Fruit fly (Drosophila melanogaster) whole organism, embryonic: Measurements from ENCODE around the gene CG9839.
A peak's percentile ranks its signal among the peaks of the same experiment; 100 is the strongest.

Source experiments
- ATbp ChIP-seq: fragments of 200-800 bp; sonication (Bioruptor generic); optimal IDR thresholded peaks from 2 replicates; lab custom pipeline; 2017; ENCODE audit warnings: missing biosample characterization, mild to moderate bottlenecking, missing genetic modification characterization, missing genetic modification reagents
- CG10274 ChIP-seq: fragments of 200-800 bp; sonication (Bioruptor generic); optimal IDR thresholded peaks from 3 replicates; lab custom pipeline; 2017; ENCODE audit warnings: missing biosample characterization, mild to moderate bottlenecking, missing genetic modification characterization
- CG11085 ChIP-seq: fragments of 200-800 bp; sonication (Bioruptor generic); IDR thresholded peaks from 2 replicates; pipeline ENCODE4 v1.3.6; 2022; ENCODE audit warnings: missing biosample characterization, missing genetic modification characterization
- CG11696 ChIP-seq: fragments of 200-800 bp; sonication (Bioruptor generic); IDR thresholded peaks from 2 replicates; pipeline ENCODE4 v1.3.6; 2022; ENCODE audit warnings: missing biosample characterization, missing genetic modification characterization
- CG12219 ChIP-seq: fragments of 200-800 bp; sonication (Bioruptor generic); optimal IDR thresholded peaks from 3 replicates; lab custom pipeline; 2018; ENCODE audit warnings: missing biosample characterization, mild to moderate bottlenecking, missing genetic modification characterization
- CG1233 ChIP-seq: fragments of 200-800 bp; sonication (Bioruptor generic); optimal IDR thresholded peaks from 4 replicates; lab custom pipeline; 2018; ENCODE audit warnings: missing biosample characterization, mild to moderate bottlenecking, missing genetic modification characterization
- CG14014 ChIP-seq: fragments of 200-800 bp; sonication (Bioruptor generic); IDR thresholded peaks from 2 replicates; pipeline ENCODE4 v1.3.6; 2022; ENCODE audit warnings: missing biosample characterization, missing genetic modification characterization
- CG14710 ChIP-seq: fragments of 200-800 bp; sonication (Bioruptor generic); optimal IDR thresholded peaks from 3 replicates; lab custom pipeline; 2019; ENCODE audit warnings: missing biosample characterization, mild to moderate bottlenecking, missing genetic modification characterization, moderate library complexity
- CG14965 ChIP-seq: fragments of 200-800 bp; sonication (Bioruptor generic); optimal IDR thresholded peaks from 2 replicates; lab custom pipeline; 2016; ENCODE audit warnings: missing biosample characterization, missing genetic modification characterization, borderline replicate concordance
- CG15011 ChIP-seq: fragments of 200-800 bp; sonication (Bioruptor generic); optimal IDR thresholded peaks from 3 replicates; lab custom pipeline; 2018; ENCODE audit warnings: missing biosample characterization, mild to moderate bottlenecking, missing genetic modification characterization
- CG15514 ChIP-seq: fragments of 200-800 bp; sonication (Bioruptor generic); optimal IDR thresholded peaks from 3 replicates; lab custom pipeline; 2017; ENCODE audit warnings: missing biosample characterization, missing genetic modification characterization, mild to moderate bottlenecking, moderate library complexity, missing genetic modification reagents
- CG2199 ChIP-seq: fragments of 200-800 bp; sonication (Bioruptor generic); IDR thresholded peaks from 3 replicates; pipeline ENCODE4 v1.3.6; 2022; ENCODE audit warnings: missing biosample characterization, missing genetic modification characterization
- CG30020 ChIP-seq: fragments of 200-800 bp; optimal IDR thresholded peaks from 2 replicates; lab custom pipeline; 2019; ENCODE audit warnings: missing biosample characterization, mild to moderate bottlenecking, missing genetic modification characterization, moderate library complexity
- CG3065 ChIP-seq: fragments of 200-800 bp; sonication (Bioruptor generic); optimal IDR thresholded peaks from 2 replicates; lab custom pipeline; 2016; ENCODE audit warnings: missing biosample characterization, missing genetic modification characterization
- CG4282 ChIP-seq: fragments of 200-800 bp; sonication (Bioruptor generic); optimal IDR thresholded peaks from 2 replicates; lab custom pipeline; 2016; ENCODE audit warnings: missing biosample characterization, missing genetic modification characterization
- CG4360 ChIP-seq: fragments of 200-800 bp; sonication (Bioruptor generic); IDR thresholded peaks from 2 replicates; pipeline ENCODE4 v1.3.6; 2022; ENCODE audit warnings: missing biosample characterization, missing genetic modification characterization
- CG4854 ChIP-seq: fragments of 200-800 bp; sonication (Bioruptor generic); optimal IDR thresholded peaks from 2 replicates; lab custom pipeline; 2016; ENCODE audit warnings: missing biosample characterization, missing genetic modification characterization, inconsistent platforms
- CG6854 ChIP-seq: fragments of 200-800 bp; sonication (Bioruptor generic); optimal IDR thresholded peaks from 3 replicates; lab custom pipeline; 2017; ENCODE audit warnings: missing biosample characterization, mild to moderate bottlenecking, missing genetic modification characterization
- CG7271 ChIP-seq: fragments of 200-800 bp; sonication (Bioruptor generic); optimal IDR thresholded peaks from 2 replicates; lab custom pipeline; 2018; ENCODE audit warnings: missing biosample characterization, mild to moderate bottlenecking, missing genetic modification characterization, moderate library complexity
- CG7372 ChIP-seq: fragments of 200-800 bp; sonication (Bioruptor generic); IDR thresholded peaks from 2 replicates; pipeline ENCODE4 v1.3.6; 2022; ENCODE audit warnings: missing biosample characterization, missing genetic modification characterization
- CG7987 ChIP-seq: fragments of 200-800 bp; sonication (Bioruptor generic); optimal IDR thresholded peaks from 2 replicates; lab custom pipeline; 2018; ENCODE audit warnings: missing biosample characterization, mild to moderate bottlenecking, missing genetic modification characterization, moderate library complexity
- CG8089 ChIP-seq: fragments of 200-800 bp; sonication (Bioruptor generic); optimal IDR thresholded peaks from 3 replicates; lab custom pipeline; 2016; ENCODE audit warnings: missing biosample characterization, missing genetic modification characterization
- CG8765 ChIP-seq: fragments of 200-800 bp; sonication (Bioruptor generic); IDR thresholded peaks from 2 replicates; pipeline ENCODE4 v1.3.6; 2022; ENCODE audit warnings: missing biosample characterization, missing genetic modification characterization
- Ets65A ChIP-seq: fragments of 200-800 bp; sonication (Bioruptor generic); peaks from one replicate; lab custom pipeline; 2016; ENCODE audit warnings: missing biosample characterization, missing genetic modification characterization
- HLH4C ChIP-seq: fragments of 200-800 bp; sonication (Bioruptor generic); IDR thresholded peaks from 3 replicates; pipeline ENCODE4 v1.3.6; 2022; ENCODE audit warnings: missing biosample characterization, missing genetic modification characterization; ENCODE audit not compliant: partially characterized antibody
- Hsf ChIP-seq: fragments of 200-800 bp; sonication (Bioruptor generic); optimal IDR thresholded peaks from 3 replicates; lab custom pipeline; 2016; ENCODE audit warnings: missing biosample characterization, missing genetic modification characterization
- Meics ChIP-seq: fragments of 200-800 bp; sonication (Bioruptor generic); optimal IDR thresholded peaks from 2 replicates; lab custom pipeline; 2017; ENCODE audit warnings: missing biosample characterization, mild to moderate bottlenecking, missing genetic modification characterization
- Pdp1 ChIP-seq, 2 experiments: fragments of 200-800 bp; sonication (Bioruptor generic); optimal IDR thresholded peaks; 3 replicates each; lab custom pipeline; 2016; ENCODE audit warnings: missing biosample characterization in 2 of 2, missing genetic modification characterization in 2 of 2, mild to moderate bottlenecking in 1 of 2, moderate library complexity in 1 of 2
- Side ChIP-seq: fragments of 200-800 bp; sonication (Bioruptor generic); optimal IDR thresholded peaks from 2 replicates; lab custom pipeline; 2016; ENCODE audit warnings: missing biosample characterization, missing genetic modification characterization
- Spps ChIP-seq: fragments of 200-800 bp; sonication (Bioruptor generic); optimal IDR thresholded peaks from 2 replicates; lab custom pipeline; 2018; ENCODE audit warnings: missing biosample characterization, mild to moderate bottlenecking, missing genetic modification characterization
- Taf1 ChIP-seq: fragments of 200-800 bp; sonication (Bioruptor generic); IDR thresholded peaks from 2 replicates; pipeline ENCODE4 v1.3.6; 2022; ENCODE audit warnings: missing biosample characterization, missing genetic modification characterization
- abd-A ChIP-seq: fragments of 200-800 bp; sonication (Bioruptor generic); optimal IDR thresholded peaks from 3 replicates; lab custom pipeline; 2019; ENCODE audit warnings: missing biosample characterization, mild to moderate bottlenecking, missing genetic modification characterization, moderate library complexity
- bowl ChIP-seq: fragments of 200-800 bp; sonication (Bioruptor generic); IDR thresholded peaks from 2 replicates; pipeline ENCODE4 v1.3.6; 2022; ENCODE audit warnings: missing biosample characterization, missing genetic modification characterization
- cad ChIP-seq: fragments of >200 bp; optimal IDR thresholded peaks from 2 replicates; lab custom pipeline; 2017; ENCODE audit warnings: missing biosample characterization, missing genetic modification characterization
- cas ChIP-seq: fragments of 200-800 bp; sonication (Bioruptor generic); IDR thresholded peaks from 2 replicates; pipeline ENCODE4 v1.3.6; 2022; ENCODE audit warnings: missing biosample characterization, missing genetic modification characterization
- cg ChIP-seq: fragments of 200-800 bp; sonication (Bioruptor generic); optimal IDR thresholded peaks from 3 replicates; lab custom pipeline; 2019; ENCODE audit warnings: missing biosample characterization, mild to moderate bottlenecking, missing genetic modification characterization, moderate library complexity
- dimm ChIP-seq: fragments of 200-800 bp; sonication (Bioruptor generic); IDR thresholded peaks from 2 replicates; pipeline ENCODE4 v1.3.6; 2022; ENCODE audit warnings: missing biosample characterization, missing genetic modification characterization
- dm ChIP-seq: fragments of 200-800 bp; sonication (Bioruptor generic); optimal IDR thresholded peaks from 3 replicates; lab custom pipeline; 2016; ENCODE audit warnings: missing biosample characterization, missing genetic modification characterization
- eve ChIP-seq, 2 experiments: fragments of >200 bp; optimal IDR thresholded peaks; 2 replicates each; lab custom pipeline; 2017; ENCODE audit warnings: missing biosample characterization in 2 of 2, missing genetic modification characterization in 2 of 2
- ind ChIP-seq: fragments of 200-800 bp; sonication (Bioruptor generic); optimal IDR thresholded peaks from 3 replicates; lab custom pipeline; 2016; ENCODE audit warnings: missing biosample characterization, missing genetic modification characterization
- insv ChIP-seq, 2 experiments: fragments of 200-800 bp; sonication (Bioruptor generic); optimal IDR thresholded peaks; 3 replicates each; lab custom pipeline; 2016 to 2018; ENCODE audit warnings: missing biosample characterization in 2 of 2, missing genetic modification characterization in 2 of 2
- lbe ChIP-seq: fragments of 200-800 bp; sonication (Bioruptor generic); optimal IDR thresholded peaks from 2 replicates; lab custom pipeline; 2016; ENCODE audit warnings: missing biosample characterization, mild to moderate bottlenecking, missing genetic modification characterization
- lmd ChIP-seq: fragments of 200-800 bp; sonication (Bioruptor generic); IDR thresholded peaks from 2 replicates; pipeline ENCODE4 v1.3.6; 2022; ENCODE audit warnings: missing biosample characterization, missing genetic modification characterization
- prd ChIP-seq, 3 experiments: fragments of >200 bp in 2 of 3; fragments of 200-800 bp in 1 of 3; sonication (Bioruptor generic) in 1 of 3; optimal IDR thresholded peaks in 2 of 3; IDR thresholded peaks in 1 of 3; 2 replicates in 2 of 3; 3 replicates in 1 of 3; pipeline versions ENCODE4 v1.3.6 to Lab custom; 2017 to 2022; ENCODE audit warnings: missing biosample characterization in 1 of 3, missing genetic modification characterization in 1 of 3
- sisA ChIP-seq: fragments of 200-800 bp; sonication (Bioruptor generic); IDR thresholded peaks from 2 replicates; pipeline ENCODE4 v1.3.6; 2022; ENCODE audit warnings: missing biosample characterization, missing genetic modification characterization
- sna ChIP-seq: fragments of 200-800 bp; sonication (Bioruptor generic); IDR thresholded peaks from 2 replicates; pipeline ENCODE4 v1.3.6; 2022; ENCODE audit warnings: missing biosample characterization, missing genetic modification characterization; ENCODE audit not compliant: partially characterized antibody
- stwl ChIP-seq: fragments of 200-800 bp; sonication (Bioruptor generic); optimal IDR thresholded peaks from 3 replicates; lab custom pipeline; 2018; ENCODE audit warnings: missing biosample characterization, mild to moderate bottlenecking, missing genetic modification characterization, moderate library complexity
- toy ChIP-seq: fragments of 200-800 bp; sonication (Bioruptor generic); IDR thresholded peaks from 2 replicates; pipeline ENCODE4 v1.3.6; 2022; ENCODE audit warnings: missing biosample characterization, missing genetic modification characterization
- yki ChIP-seq: fragments of >200 bp; optimal IDR thresholded peaks from 3 replicates; lab custom pipeline; 2018
- zf30C ChIP-seq: fragments of 200-800 bp; sonication (Bioruptor generic); optimal IDR thresholded peaks from 3 replicates; lab custom pipeline; 2018; ENCODE audit warnings: missing biosample characterization, mild to moderate bottlenecking, missing genetic modification characterization

Gene CG9839

DNA sequence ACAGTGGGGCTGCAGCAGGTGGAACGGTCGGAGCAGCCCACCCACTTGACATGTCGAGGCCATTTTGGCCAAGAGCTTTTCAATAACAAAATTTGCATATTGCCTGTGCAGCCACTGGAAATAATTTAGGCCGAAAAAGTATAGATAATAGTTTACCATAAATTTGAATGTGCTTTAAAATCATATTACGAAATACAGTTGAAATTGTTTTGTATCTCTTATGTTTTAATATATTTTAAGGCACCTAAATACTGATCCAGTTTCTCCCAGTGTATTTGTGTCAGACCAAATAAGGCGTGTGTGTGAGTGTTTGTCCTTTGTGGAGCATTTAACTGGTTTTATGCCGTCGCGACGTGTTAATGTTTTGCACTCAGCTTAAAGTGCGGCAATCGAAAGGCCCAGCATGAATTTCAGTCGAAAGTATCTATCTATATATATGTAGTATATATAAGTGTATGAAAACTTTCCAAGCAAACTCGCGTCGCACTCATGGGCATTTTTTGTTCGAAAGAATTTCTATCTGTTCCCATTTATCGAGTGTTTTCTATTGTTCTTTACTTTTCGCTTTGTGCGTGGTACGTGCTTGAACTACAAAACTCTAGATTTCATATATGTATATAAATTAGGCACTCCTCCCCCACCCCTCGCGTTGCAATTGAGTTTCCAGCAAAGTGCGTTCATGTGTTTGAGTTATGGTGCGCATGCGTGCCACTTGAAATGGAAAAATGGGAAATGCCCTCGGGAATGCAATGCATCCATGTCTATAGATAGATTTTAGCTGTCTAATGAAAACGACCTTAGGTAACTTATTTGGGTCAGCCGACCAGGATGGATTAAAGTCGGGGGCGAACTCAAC lies 44.0 kb upstream of the CG9839 start (continued):
- TF ChIP-seq CG14014 (GFP tag; lab: Robert Waterston, UW) = no peak
- TF ChIP-seq sisA (GFP tag; lab: Robert Waterston, UW) = no peak; the same call in 1 of the 2 replicates
- no peak for TF ChIP-seq Hsf
- TF ChIP-seq CG4854 (GFP tag; lab: Kevin White, UChicago) = no peak
- TF ChIP-seq Side (GFP tag; lab: Kevin White, UChicago) = no peak
- no peak for TF ChIP-seq bowl (GFP tag; lab: Robert Waterston, UW)
- TF ChIP-seq CG7987 = no peak
- TF ChIP-seq Ets65A (GFP tag; lab: Kevin White, UChicago) = no peak
- no peak for TF ChIP-seq HLH4C
- no peak for TF ChIP-seq CG7372 (GFP tag; lab: Robert Waterston, UW)
- TF ChIP-seq zf30C (GFP tag; lab: Kevin White, UChicago) = peak; percentile 77
- TF ChIP-seq CG15011 (GFP tag; lab: Kevin White, UChicago) = no peak
- TF ChIP-seq sna = no peak
- no peak for TF ChIP-seq cas
- no peak for TF ChIP-seq CG30020 (tag; lab: Kevin White, UChicago)
- TF ChIP-seq CG4282 (GFP tag; lab: Kevin White, UChicago) = no peak
- no peak for TF ChIP-seq Taf1
- no peak for TF ChIP-seq abd-A (tag; lab: Kevin White, UChicago)
- no peak for TF ChIP-seq Pdp1 (GFP tag; optimal IDR thresholded peaks at IDR 0.05; lab: Kevin White, UChicago)
- TF ChIP-seq CG14710 (tag; lab: Kevin White, UChicago) = peak; percentile 43
- no peak for TF ChIP-seq CG1233 (GFP tag; lab: Kevin White, UChicago)
- no peak for TF ChIP-seq Meics (GFP tag; lab: Kevin White, UChicago)
- TF ChIP-seq CG10274 = no peak
- no peak for TF ChIP-seq CG6854 (GFP tag; lab: Kevin White, UChicago)
- TF ChIP-seq prd (optimal IDR thresholded peaks at IDR 0.05; lab: Kevin White, UChicago) = no peak
- peak; percentile 50; the same call in 2 of the 3 replicates for TF ChIP-seq prd (GFP tag; IDR thresholded peaks at IDR 0.05; lab: Robert Waterston, UW)
- no peak for TF ChIP-seq yki (lab: Kevin White, UChicago)
- TF ChIP-seq insv (GFP tag; optimal IDR thresholded peaks at IDR 0.05; lab: Kevin White, UChicago) = no peak
- TF ChIP-seq CG11085 (GFP tag; lab: Robert Waterston, UW) = no peak
- TF ChIP-seq toy (GFP tag; lab: Robert Waterston, UW) = no peak
- TF ChIP-seq CG2199 (GFP tag; lab: Robert Waterston, UW) = peak; percentile 100
- peak; percentile 19 for TF ChIP-seq ATbp (GFP tag; lab: Kevin White, UChicago)
- no peak for TF ChIP-seq dm (GFP tag; lab: Kevin White, UChicago)
- no peak for TF ChIP-seq stwl (tag; lab: Kevin White, UChicago)
- TF ChIP-seq CG11696 (GFP tag; lab: Robert Waterston, UW) = no peak
- TF ChIP-seq CG7271 (tag; lab: Kevin White, UChicago) = no peak
- TF ChIP-seq lmd (GFP tag; lab: Robert Waterston, UW) = no peak
- no peak for TF ChIP-seq CG8089
- no peak for TF ChIP-seq cg (GFP tag; lab: Kevin White, UChicago)
- TF ChIP-seq CG4360 (GFP tag; lab: Robert Waterston, UW) = no peak
- no peak for TF ChIP-seq CG15514 (GFP tag; lab: Kevin White, UChicago)
- TF ChIP-seq dimm (GFP tag; lab: Robert Waterston, UW) = no peak
- peak; percentile 26; the same call in 1 of the 2 replicates for TF ChIP-seq CG8765 (GFP tag; lab: Robert Waterston, UW)
- TF ChIP-seq lbe (GFP tag; lab: Kevin White, UChicago) = peak; percentile 27
- TF ChIP-seq Spps (tag; lab: Kevin White, UChicago) = peak; percentile 2
- TF ChIP-seq CG3065 (GFP tag; lab: Kevin White, UChicago) = no peak
- no peak for TF ChIP-seq CG12219
- no peak for TF ChIP-seq CG14965 (GFP tag; lab: Kevin White, UChicago)
- no peak for TF ChIP-seq cad (GFP tag; lab: Kevin White, UChicago)
- no peak for TF ChIP-seq ind (GFP tag; lab: Kevin White, UChicago)
- peak in 1 of 2 experiments; percentile 55 for TF ChIP-seq eve (GFP tag; optimal IDR thresholded peaks at IDR 0.05; lab: Kevin White, UChicago)
